Worm (Caenorhabditis elegans): ENCODE measurements around the gene T16G1.6.

- TF ChIP-seq nhr-25 (tag; optimal IDR thresholded peaks at IDR 0.05; ENCODE audit: borderline replicate concordance, insufficient read depth) (no peak), Y105C5A.15 (GFP tag; IDR thresholded peaks at IDR 0.05) (no peak), rbr-2 (tag; optimal IDR thresholded peaks at IDR 0.05) (no peak), madf-9 (GFP tag; conservative IDR thresholded peaks at IDR 0.05) (no peak), nhr-77 (tag; optimal IDR thresholded peaks at IDR 0.05) (no peak), R02D3.7 (tag; optimal IDR thresholded peaks at IDR 0.05) (no peak), attf-4 (tag; optimal IDR thresholded peaks at IDR 0.05) (no peak)
Observed at ce11 chrV:12967110-12967509, 30.1 kb upstream of the T16G1.6 start, which contains the start of gene R186.3.

All from whole organism, L4 larva.